Comparison of ENCODE assay signal across 1 fruit fly cellular context in genomic region chr3R:8857496-8858255, dm6.
TF ChIP-seq lines count a peak whose summit lies in the region.

No protein-coding gene starts in this region.

TF ChIP-seq in whole organism, embryonic, 481 proteins besides CTCF, POLR2A, EP300 and RAD21 (continued from another document):
- TF ChIP-seq cad (GFP tag; optimal IDR thresholded peaks at IDR 0.05; lab: Kevin White, UChicago): peak; percentile 69
